Fruit fly (Drosophila melanogaster): Measurements from ENCODE around the gene CG43679.

dm6 chr3L:15009681-15010080 is 41.5 kb downstream of the CG43679 start:
- TF ChIP-seq psq (optimal IDR thresholded peaks at IDR 0.05) (no peak), Dll (optimal IDR thresholded peaks at IDR 0.05) (no peak), CG8478 (optimal IDR thresholded peaks at IDR 0.05) (no peak), pan (optimal IDR thresholded peaks at IDR 0.05) (no peak), usp (GFP tag; optimal IDR thresholded peaks at IDR 0.05) (no peak)
